Worm (Caenorhabditis elegans) whole organism, late embryonic: ENCODE data around the gene C07A12.18.
A peak's percentile ranks its signal among the peaks of the same experiment; 100 is the strongest.

ENCODE experiments used
- C38D4.7 ChIP-seq: fragments of 200-800 bp; sonication (Bioruptor generic); optimal IDR thresholded peaks from 2 replicates; lab custom pipeline; 2018; ENCODE audit warnings: mild to moderate bottlenecking, missing genetic modification characterization, moderate library complexity, missing compliant biosample characterization
- F13H6.1 ChIP-seq: sonication (generic microtip); optimal IDR thresholded peaks from 2 replicates; lab custom pipeline; 2016; ENCODE audit warnings: missing genetic modification characterization, missing compliant biosample characterization
- K09A11.1 ChIP-seq: sonication (generic microtip); optimal IDR thresholded peaks from 2 replicates; lab custom pipeline; 2017; ENCODE audit warnings: antibody characterized with exemption, mild to moderate bottlenecking, missing genetic modification characterization, missing compliant biosample characterization; ENCODE audit not compliant: insufficient read depth
- T23F11.4 ChIP-seq: fragments of 200-800 bp; sonication (Bioruptor generic); optimal IDR thresholded peaks from 2 replicates; lab custom pipeline; 2018; ENCODE audit warnings: mild to moderate bottlenecking, missing genetic modification characterization, missing compliant biosample characterization
- ahr-1 ChIP-seq: sonication (generic microtip); optimal IDR thresholded peaks from 2 replicates; lab custom pipeline; 2016; ENCODE audit warnings: missing genetic modification characterization, missing compliant biosample characterization
- ama-1 ChIP-seq: fragments of 150-350 bp; optimal IDR thresholded peaks from 2 replicates; lab custom pipeline; 2014
- ceh-14 ChIP-seq: sonication (generic microtip); optimal IDR thresholded peaks from 2 replicates; lab custom pipeline; 2016; ENCODE audit warnings: missing genotype, missing genetic modification characterization, missing compliant biosample characterization
- ceh-19 ChIP-seq: fragments of 200-800 bp; sonication (Bioruptor generic); optimal IDR thresholded peaks from 2 replicates; lab custom pipeline; 2018; ENCODE audit warnings: mild to moderate bottlenecking, missing genetic modification characterization, missing compliant biosample characterization
- ceh-22 ChIP-seq: sonication (generic microtip); optimal IDR thresholded peaks from 2 replicates; lab custom pipeline; 2017; ENCODE audit warnings: missing biosample characterization, missing genetic modification characterization
- ceh-24 ChIP-seq: sonication (generic microtip); optimal IDR thresholded peaks from 2 replicates; lab custom pipeline; 2016; ENCODE audit warnings: mild to moderate bottlenecking, missing genetic modification characterization, missing compliant biosample characterization
- ceh-48 ChIP-seq: sonication (generic microtip); optimal IDR thresholded peaks from 2 replicates; lab custom pipeline; 2016; ENCODE audit warnings: missing genetic modification characterization, inconsistent platforms, missing compliant biosample characterization
- ceh-6 ChIP-seq: fragments of 200-800 bp; sonication (Bioruptor generic); optimal IDR thresholded peaks from 2 replicates; lab custom pipeline; 2018; ENCODE audit warnings: mild to moderate bottlenecking, missing genetic modification characterization, missing compliant biosample characterization
- ceh-9 ChIP-seq: sonication (generic microtip); optimal IDR thresholded peaks from 2 replicates; lab custom pipeline; 2016; ENCODE audit warnings: mild to moderate bottlenecking, missing genetic modification characterization, inconsistent platforms, missing compliant biosample characterization
- che-1 ChIP-seq: sonication (generic microtip); optimal IDR thresholded peaks from 2 replicates; lab custom pipeline; 2016; ENCODE audit warnings: mild to moderate bottlenecking, missing genetic modification characterization, missing compliant biosample characterization
- elt-2 ChIP-seq: sonication (generic microtip); optimal IDR thresholded peaks from 2 replicates; lab custom pipeline; 2016; ENCODE audit warnings: missing genetic modification reagents, missing genetic modification characterization, missing compliant biosample characterization
- ets-4 ChIP-seq: sonication (generic microtip); optimal IDR thresholded peaks from 2 replicates; lab custom pipeline; 2016; ENCODE audit warnings: missing genetic modification characterization, missing compliant biosample characterization
- fax-1 ChIP-seq: sonication (generic microtip); optimal IDR thresholded peaks from 2 replicates; lab custom pipeline; 2016; ENCODE audit warnings: missing genotype, missing genetic modification characterization, missing compliant biosample characterization
- fkh-10 ChIP-seq: fragments of 150-350 bp; optimal IDR thresholded peaks from 2 replicates; lab custom pipeline; 2014; ENCODE audit warnings: missing biosample characterization, missing genetic modification reagents, missing genetic modification characterization
- gmeb-2 ChIP-seq: sonication (generic microtip); optimal IDR thresholded peaks from 2 replicates; lab custom pipeline; 2016; ENCODE audit warnings: missing genetic modification characterization, inconsistent platforms, missing compliant biosample characterization
- hlh-13 ChIP-seq: fragments of 200-800 bp; sonication (Bioruptor generic); optimal IDR thresholded peaks from 2 replicates; lab custom pipeline; 2018; ENCODE audit warnings: mild to moderate bottlenecking, missing genetic modification characterization, missing compliant biosample characterization
- hlh-15 ChIP-seq: sonication (generic microtip); optimal IDR thresholded peaks from 2 replicates; lab custom pipeline; 2016; ENCODE audit warnings: missing genetic modification characterization, missing compliant biosample characterization
- hlh-8 ChIP-seq: sonication (generic microtip); optimal IDR thresholded peaks from 2 replicates; lab custom pipeline; 2016; ENCODE audit warnings: missing genotype, missing genetic modification characterization, missing compliant biosample characterization
- lim-6 ChIP-seq: sonication (generic microtip); optimal IDR thresholded peaks from 2 replicates; lab custom pipeline; 2016; ENCODE audit warnings: missing genetic modification characterization, missing compliant biosample characterization
- madf-2 ChIP-seq: sonication (generic microtip); optimal IDR thresholded peaks from 2 replicates; lab custom pipeline; 2017; ENCODE audit warnings: missing genetic modification characterization, missing compliant biosample characterization
- mec-3 ChIP-seq: sonication (generic microtip); optimal IDR thresholded peaks from 2 replicates; lab custom pipeline; 2016; ENCODE audit warnings: borderline replicate concordance, missing genetic modification characterization, missing compliant biosample characterization
- nfya-1 ChIP-seq: sonication (generic microtip); optimal IDR thresholded peaks from 2 replicates; lab custom pipeline; 2017; ENCODE audit warnings: missing genetic modification characterization, mild to moderate bottlenecking, missing compliant biosample characterization, antibody characterized with exemption, moderate library complexity
- nhr-11 ChIP-seq: fragments of 150-350 bp; optimal IDR thresholded peaks from 2 replicates; lab custom pipeline; 2014; ENCODE audit warnings: missing biosample characterization, missing genetic modification characterization
- nhr-232 ChIP-seq: sonication (generic microtip); optimal IDR thresholded peaks from 2 replicates; lab custom pipeline; 2016; ENCODE audit warnings: missing genetic modification characterization, missing compliant biosample characterization
- npax-4 ChIP-seq: sonication (generic microtip); optimal IDR thresholded peaks from 2 replicates; lab custom pipeline; 2016; ENCODE audit warnings: missing genetic modification characterization, missing compliant biosample characterization
- odd-2 ChIP-seq: sonication (generic microtip); optimal IDR thresholded peaks from 2 replicates; lab custom pipeline; 2017; ENCODE audit warnings: antibody characterized with exemption, mild to moderate bottlenecking, missing genetic modification characterization, missing compliant biosample characterization
- pag-3 ChIP-seq: sonication (generic microtip); optimal IDR thresholded peaks from 2 replicates; lab custom pipeline; 2016; ENCODE audit warnings: missing compliant biosample characterization, missing genetic modification characterization, borderline replicate concordance
- pat-9 ChIP-seq: fragments of 200-800 bp; sonication (Bioruptor generic); optimal IDR thresholded peaks from 2 replicates; lab custom pipeline; 2018; ENCODE audit warnings: mild to moderate bottlenecking, missing genetic modification characterization, moderate library complexity, missing compliant biosample characterization
- pha-2 ChIP-seq: sonication (generic microtip); optimal IDR thresholded peaks from 2 replicates; lab custom pipeline; 2017; ENCODE audit warnings: mild to moderate bottlenecking, missing genetic modification characterization, missing compliant biosample characterization
- pros-1 ChIP-seq: fragments of 150-350 bp; optimal IDR thresholded peaks from 2 replicates; lab custom pipeline; 2014; ENCODE audit warnings: missing biosample characterization, missing genetic modification reagents, missing genetic modification characterization
- rnt-1 ChIP-seq: sonication (generic microtip); optimal IDR thresholded peaks from 2 replicates; lab custom pipeline; 2016; ENCODE audit warnings: missing genetic modification characterization, missing compliant biosample characterization
- sdc-2 ChIP-seq: sonication (generic microtip); optimal IDR thresholded peaks from 2 replicates; lab custom pipeline; 2016; ENCODE audit warnings: missing genotype, missing genetic modification characterization, missing compliant biosample characterization
- sox-4 ChIP-seq: sonication (generic microtip); optimal IDR thresholded peaks from 2 replicates; lab custom pipeline; 2017; ENCODE audit warnings: mild to moderate bottlenecking, missing genetic modification characterization, inconsistent platforms, missing compliant biosample characterization
- syd-9 ChIP-seq: sonication (generic microtip); optimal IDR thresholded peaks from 2 replicates; lab custom pipeline; 2016; ENCODE audit warnings: mild to moderate bottlenecking, missing genetic modification characterization, moderate library complexity, missing compliant biosample characterization
- tbx-2 ChIP-seq: sonication (generic microtip); optimal IDR thresholded peaks from 2 replicates; lab custom pipeline; 2016; ENCODE audit warnings: missing genetic modification characterization, missing compliant biosample characterization
- tbx-7 ChIP-seq: sonication (generic microtip); optimal IDR thresholded peaks from 2 replicates; lab custom pipeline; 2016; ENCODE audit warnings: missing genotype, missing genetic modification characterization, missing compliant biosample characterization
- ttx-3 ChIP-seq: sonication (generic microtip); optimal IDR thresholded peaks from 2 replicates; lab custom pipeline; 2016; ENCODE audit warnings: missing genetic modification reagents, missing genetic modification characterization, missing compliant biosample characterization
- unc-3 ChIP-seq, 2 experiments: fragments of 200-800 bp in 1 of 2; sonication (Bioruptor generic) in 1 of 2; sonication (generic microtip) in 1 of 2; conservative IDR thresholded peaks in 1 of 2; optimal IDR thresholded peaks in 1 of 2; 2 replicates each; pipeline versions ENCODE4 v1.3.6 to Lab custom; 2016 to 2022; ENCODE audit warnings: missing compliant biosample characterization in 2 of 2, missing genetic modification characterization in 2 of 2, missing genetic modification reagents in 1 of 2
- unc-55 ChIP-seq: sonication (generic microtip); optimal IDR thresholded peaks from 2 replicates; lab custom pipeline; 2017; ENCODE audit warnings: missing biosample characterization, missing genetic modification reagents, missing genetic modification characterization
- zip-5 ChIP-seq: sonication (generic microtip); optimal IDR thresholded peaks from 2 replicates; lab custom pipeline; 2016; ENCODE audit warnings: missing genetic modification characterization, missing compliant biosample characterization

Gene C07A12.18

DNA sequence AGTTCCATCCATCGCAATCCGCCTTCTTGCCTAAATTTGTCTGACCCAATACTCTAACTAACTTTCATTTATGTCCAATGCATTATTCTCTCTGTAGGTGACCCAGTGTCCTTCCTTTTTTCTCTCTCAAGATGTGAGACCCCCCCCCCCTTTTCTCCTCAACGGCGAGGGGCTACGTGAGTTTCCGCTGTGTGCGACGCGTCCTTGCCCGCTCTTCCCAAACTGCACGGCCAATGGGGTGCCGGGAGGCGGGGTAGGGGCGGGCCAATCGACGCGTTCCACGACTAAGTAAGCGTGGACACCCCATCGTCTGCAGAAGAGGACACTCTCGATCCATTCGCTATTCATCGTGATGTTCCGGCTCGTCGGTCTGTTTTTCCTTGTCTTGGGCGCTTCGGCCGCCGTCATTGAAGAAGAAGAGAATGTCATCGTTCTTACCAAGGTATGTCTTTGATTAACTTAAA, 25.8 kb downstream of the C07A12.18 start, which contains the start of gene pdi-2 (continued):
- TF ChIP-seq ceh-14 (tag; lab: Kevin White, UChicago) (peak; percentile 48), unc-55 (GFP tag; lab: Kevin White, UChicago) (peak; percentile 5), ahr-1 (tag; lab: Kevin White, UChicago) (peak; percentile 1), che-1 (tag; lab: Kevin White, UChicago) (peak; percentile 37), ceh-19 (GFP tag; lab: Kevin White, UChicago) (peak; percentile 69), pha-2 (tag; lab: Kevin White, UChicago) (peak; percentile 18), pros-1 (peak; percentile 56), pag-3 (tag; lab: Kevin White, UChicago) (no peak), gmeb-2 (tag; lab: Kevin White, UChicago) (no peak), pat-9 (peak; percentile 18), ama-1 (lab: Kevin White, UChicago) (no peak), fax-1 (no peak), sox-4 (tag; lab: Kevin White, UChicago) (peak; percentile 49), ttx-3 (tag; lab: Kevin White, UChicago) (peak; percentile 16)
- TF ChIP-seq, all 69 proteins: peak for 25

DNA sequence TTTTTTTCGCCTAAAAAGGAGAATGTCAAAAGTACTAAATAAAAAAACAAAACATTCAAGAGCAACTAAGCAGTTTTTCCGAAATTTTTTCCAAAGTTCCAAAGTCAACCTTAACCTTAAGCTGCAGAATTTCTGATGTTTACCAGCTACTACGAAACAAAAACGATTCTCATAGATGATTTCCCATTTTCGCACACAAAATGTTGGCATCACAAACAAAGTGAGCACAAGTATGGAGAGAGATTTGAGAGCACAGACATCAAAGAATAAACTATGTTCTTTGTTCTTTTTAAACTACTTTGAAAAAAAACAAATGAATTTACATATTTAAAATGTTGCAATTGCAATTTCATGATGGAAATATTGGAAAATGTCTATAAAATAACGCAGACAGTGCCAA, 26.4 kb downstream of the C07A12.18 start:
- TF ChIP-seq che-1 (tag; lab: Kevin White, UChicago): no peak
- no peak for TF ChIP-seq pat-9
- no peak for TF ChIP-seq lim-6
- TF ChIP-seq C38D4.7 (GFP tag; lab: Kevin White, UChicago): no peak
- TF ChIP-seq tbx-2 (tag; lab: Kevin White, UChicago): no peak
- TF ChIP-seq hlh-13 (GFP tag; lab: Kevin White, UChicago): no peak
- TF ChIP-seq ceh-19 (GFP tag; lab: Kevin White, UChicago): no peak
- no peak for TF ChIP-seq K09A11.1 (tag; lab: Kevin White, UChicago)
- TF ChIP-seq zip-5: no peak
- TF ChIP-seq T23F11.4: no peak
- no peak for TF ChIP-seq ama-1 (lab: Kevin White, UChicago)
- no peak for TF ChIP-seq unc-3 (GFP tag; conservative IDR thresholded peaks at IDR 0.05; lab: Robert Waterston, UW)
- TF ChIP-seq unc-3 (tag; optimal IDR thresholded peaks at IDR 0.05; lab: Kevin White, UChicago): no peak
- TF ChIP-seq mec-3 (tag; lab: Kevin White, UChicago): no peak
- no peak for TF ChIP-seq ceh-48 (tag; lab: Kevin White, UChicago)

DNA sequence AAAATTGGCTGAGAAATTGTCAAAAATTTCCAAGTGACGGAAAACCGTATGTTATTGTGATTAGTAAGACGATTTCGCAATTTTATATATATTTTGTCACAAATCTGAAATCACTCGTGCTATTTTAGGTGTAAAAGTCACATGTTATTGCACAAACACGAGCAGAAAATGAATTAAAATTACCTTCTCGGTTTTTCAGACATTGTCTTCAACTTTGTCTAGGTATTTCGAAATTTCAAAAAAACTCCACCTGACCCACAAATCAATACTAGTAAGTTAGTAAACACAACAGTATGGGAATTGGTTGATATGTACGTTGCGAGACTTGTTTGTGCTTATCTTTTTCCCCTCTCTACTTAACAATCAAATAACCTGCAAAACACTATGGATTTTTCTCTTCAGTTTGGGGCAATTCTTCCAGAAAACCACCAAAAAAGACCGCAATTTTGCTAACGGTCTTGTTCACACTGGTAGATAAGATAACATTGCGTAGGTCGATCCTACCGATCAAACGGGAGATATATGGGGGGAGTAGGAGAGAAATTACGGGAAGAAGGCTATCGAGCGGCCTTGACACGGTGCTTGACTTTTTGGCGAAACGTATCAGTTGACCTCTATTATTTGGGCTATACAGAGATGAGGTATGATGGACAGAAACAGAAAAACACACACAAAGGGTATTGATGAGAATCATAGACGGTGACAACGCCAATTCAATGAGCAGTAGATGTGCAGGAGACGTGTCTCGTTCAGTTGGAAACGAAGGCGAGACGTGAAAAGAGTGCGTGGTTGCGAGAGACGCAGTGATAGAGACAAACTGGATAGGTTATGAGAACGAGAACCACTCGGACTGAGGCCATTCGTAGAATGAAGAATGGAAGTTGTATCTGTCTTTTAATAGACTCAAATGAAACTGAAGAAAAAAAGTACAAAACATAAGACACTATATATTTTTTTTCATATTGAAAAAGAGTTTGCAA, 27.6 kb downstream of the C07A12.18 start, which contains the start of gene C07A12.7:
C07A12.7 (minus strand) TSS at position 308 of the 980 bp plus-strand sequence.
- TF ChIP-seq syd-9 (tag; lab: Kevin White, UChicago): no peak
- TF ChIP-seq nhr-11 (tag; lab: Kevin White, UChicago): no peak
- TF ChIP-seq madf-2 (tag; lab: Kevin White, UChicago): no peak
- no peak for TF ChIP-seq ceh-6 (GFP tag; lab: Kevin White, UChicago)
- TF ChIP-seq ceh-14 (tag; lab: Kevin White, UChicago): no peak
- TF ChIP-seq nfya-1 (tag; lab: Kevin White, UChicago): peak; percentile 12
- TF ChIP-seq F13H6.1 (tag; lab: Kevin White, UChicago): no peak
- no peak for TF ChIP-seq mec-3 (tag; lab: Kevin White, UChicago)
- no peak for TF ChIP-seq ceh-48 (tag; lab: Kevin White, UChicago)
- TF ChIP-seq T23F11.4: no peak
- no peak for TF ChIP-seq ceh-9
- no peak for TF ChIP-seq hlh-8
- no peak for TF ChIP-seq K09A11.1 (tag; lab: Kevin White, UChicago)
- no peak for TF ChIP-seq nhr-232
- no peak for TF ChIP-seq hlh-15
- TF ChIP-seq elt-2 (tag; lab: Kevin White, UChicago): peak; percentile 24
- TF ChIP-seq fkh-10 (GFP tag; lab: Kevin White, UChicago): no peak
- TF ChIP-seq tbx-2 (tag; lab: Kevin White, UChicago): peak; percentile 11
- no peak for TF ChIP-seq odd-2 (tag; lab: Kevin White, UChicago)
- no peak for TF ChIP-seq tbx-7 (tag; lab: Kevin White, UChicago)
- no peak for TF ChIP-seq ets-4 (tag; lab: Kevin White, UChicago)
- TF ChIP-seq rnt-1 (tag; lab: Kevin White, UChicago): peak; percentile 69
- peak; percentile 11 for TF ChIP-seq unc-55 (GFP tag; lab: Kevin White, UChicago)
- no peak for TF ChIP-seq npax-4 (tag; lab: Kevin White, UChicago)
- TF ChIP-seq ceh-24 (tag; lab: Kevin White, UChicago): no peak
- TF ChIP-seq ceh-22 (tag; lab: Kevin White, UChicago): no peak
- no peak for TF ChIP-seq che-1 (tag; lab: Kevin White, UChicago)
- TF ChIP-seq unc-3 (GFP tag; conservative IDR thresholded peaks at IDR 0.05; lab: Robert Waterston, UW): no peak
- no peak for TF ChIP-seq unc-3 (tag; optimal IDR thresholded peaks at IDR 0.05; lab: Kevin White, UChicago)
- peak; percentile 2 for TF ChIP-seq sdc-2 (tag; lab: Kevin White, UChicago)
- TF ChIP-seq, all 69 proteins: peak for 6
